Worm (Caenorhabditis elegans) whole organism, L4/young adult: ENCODE data around the gene C33A12.3.

Experiments used
- W03F9.2 ChIP-seq: fragments of 150-350 bp; optimal IDR thresholded peaks from 2 replicates; lab custom pipeline; 2014; ENCODE audit warnings: missing biosample characterization, missing genetic modification characterization
- him-1 ChIP-seq: sonication (generic microtip); optimal IDR thresholded peaks from 2 replicates; lab custom pipeline; 2016; ENCODE audit warnings: missing genotype, missing genetic modification reagents, missing genetic modification characterization, missing compliant biosample characterization

- TF ChIP-seq him-1 (tag; lab: Kevin White, UChicago) (no peak), W03F9.2 (tag; lab: Kevin White, UChicago) (no peak)
Measured at ce11 chrIV:9511640-9512039, 1.2 kb downstream of the C33A12.3 start.
